Worm (Caenorhabditis elegans): ENCODE measurements around the gene ugt-65.

DNA sequence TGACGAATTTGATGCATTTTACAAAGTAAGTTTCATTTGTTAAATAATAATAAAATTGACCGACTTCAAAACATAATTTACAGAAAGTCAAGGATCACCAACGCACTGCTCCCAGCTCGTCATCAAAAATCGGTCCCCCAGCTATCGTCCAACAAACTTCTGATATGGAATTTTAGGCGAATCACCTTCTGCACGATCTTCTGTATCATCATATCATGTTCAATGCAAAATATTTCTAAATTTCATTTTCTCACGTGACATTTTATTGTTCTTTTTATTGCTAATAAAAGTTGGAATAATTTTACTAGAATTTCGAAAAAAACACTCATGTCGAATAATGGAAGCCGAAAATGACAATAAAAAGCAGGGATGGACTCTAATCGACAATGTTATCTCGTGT, 10.3 kb upstream of the ugt-65 start, which contains the start of gene acl-13:
- TF ChIP-seq dao-5 (tag; optimal IDR thresholded peaks at IDR 0.05) (no peak), W03F9.2 (tag; optimal IDR thresholded peaks at IDR 0.05) (no peak), him-1 (tag; optimal IDR thresholded peaks at IDR 0.05) (no peak)
